Fruit fly (Drosophila melanogaster) whole organism, embryonic: ENCODE data around the gene nenya.

Experiments
- ATbp ChIP-seq: fragments of 200-800 bp; sonication (Bioruptor generic); optimal IDR thresholded peaks from 2 replicates; lab custom pipeline; 2017; ENCODE audit warnings: missing biosample characterization, mild to moderate bottlenecking, missing genetic modification characterization, missing genetic modification reagents
- Awh ChIP-seq: fragments of 200-800 bp; sonication (Bioruptor generic); IDR thresholded peaks from 2 replicates; pipeline ENCODE4, ENCODE4 v1.3.6; 2022; ENCODE audit warnings: missing biosample characterization, missing genetic modification characterization
- Bgb ChIP-seq: fragments of 200-800 bp; sonication (Bioruptor generic); IDR thresholded peaks from 2 replicates; pipeline ENCODE4 v1.3.6; 2022; ENCODE audit warnings: missing biosample characterization, missing genetic modification characterization; ENCODE audit not compliant: partially characterized antibody
- Blimp-1 ChIP-seq: fragments of 200-800 bp; sonication (Bioruptor generic); optimal IDR thresholded peaks from 3 replicates; lab custom pipeline; 2018; ENCODE audit warnings: missing biosample characterization, missing genetic modification characterization, mild to moderate bottlenecking, moderate library complexity, missing genetic modification reagents
- C15 ChIP-seq: fragments of 200-800 bp; sonication (Bioruptor generic); IDR thresholded peaks from 3 replicates; pipeline ENCODE4 v1.3.6; 2022; ENCODE audit warnings: missing biosample characterization, missing genetic modification characterization
- CG11696 ChIP-seq: fragments of 200-800 bp; sonication (Bioruptor generic); IDR thresholded peaks from 2 replicates; pipeline ENCODE4 v1.3.6; 2022; ENCODE audit warnings: missing biosample characterization, missing genetic modification characterization
- CG14860 ChIP-seq: fragments of 200-800 bp; sonication (Bioruptor generic); IDR thresholded peaks from 3 replicates; pipeline ENCODE4 v1.3.6; 2022; ENCODE audit warnings: missing biosample characterization, missing genetic modification characterization; ENCODE audit not compliant: partially characterized antibody
- CG15479 ChIP-seq: fragments of 200-800 bp; sonication (Bioruptor generic); optimal IDR thresholded peaks from 3 replicates; lab custom pipeline; 2019; ENCODE audit warnings: missing biosample characterization, mild to moderate bottlenecking, missing genetic modification characterization, moderate library complexity
- CG15514 ChIP-seq: fragments of 200-800 bp; sonication (Bioruptor generic); optimal IDR thresholded peaks from 3 replicates; lab custom pipeline; 2017; ENCODE audit warnings: missing biosample characterization, missing genetic modification characterization, mild to moderate bottlenecking, moderate library complexity, missing genetic modification reagents
- CG17361 ChIP-seq: fragments of 200-800 bp; sonication (Bioruptor generic); IDR thresholded peaks from 3 replicates; pipeline ENCODE4 v1.3.6; 2022; ENCODE audit warnings: missing biosample characterization, missing genetic modification characterization
- CG18476 ChIP-seq: fragments of 200-800 bp; sonication (Bioruptor generic); optimal IDR thresholded peaks from 2 replicates; lab custom pipeline; 2016; ENCODE audit warnings: missing biosample characterization, mild to moderate bottlenecking, missing genetic modification characterization
- CG2712 ChIP-seq: fragments of 200-800 bp; optimal IDR thresholded peaks from 3 replicates; lab custom pipeline; 2019; ENCODE audit warnings: missing biosample characterization, mild to moderate bottlenecking, missing genetic modification characterization, moderate library complexity
- CG2889 ChIP-seq: fragments of 200-800 bp; sonication (Bioruptor generic); IDR thresholded peaks from 3 replicates; pipeline ENCODE4 v1.3.6; 2022; ENCODE audit warnings: missing biosample characterization, missing genetic modification characterization
- CG30403 ChIP-seq: fragments of 200-800 bp; sonication (Bioruptor generic); optimal IDR thresholded peaks from 3 replicates; lab custom pipeline; 2016; ENCODE audit warnings: missing biosample characterization, missing genetic modification characterization
- CG30431 ChIP-seq: fragments of 200-800 bp; sonication (Bioruptor generic); optimal IDR thresholded peaks from 2 replicates; lab custom pipeline; 2017; ENCODE audit warnings: missing biosample characterization, missing genetic modification characterization
- CG33557 ChIP-seq: fragments of 200-800 bp; sonication (Bioruptor generic); optimal IDR thresholded peaks from 2 replicates; lab custom pipeline; 2019; ENCODE audit warnings: missing biosample characterization, mild to moderate bottlenecking, missing genetic modification characterization, moderate library complexity
- CG4820 ChIP-seq: fragments of 200-800 bp; sonication (Bioruptor generic); optimal IDR thresholded peaks from 3 replicates; lab custom pipeline; 2016; ENCODE audit warnings: missing biosample characterization, missing genetic modification characterization
- CG7271 ChIP-seq: fragments of 200-800 bp; sonication (Bioruptor generic); optimal IDR thresholded peaks from 2 replicates; lab custom pipeline; 2018; ENCODE audit warnings: missing biosample characterization, mild to moderate bottlenecking, missing genetic modification characterization, moderate library complexity
- CG8089 ChIP-seq: fragments of 200-800 bp; sonication (Bioruptor generic); optimal IDR thresholded peaks from 3 replicates; lab custom pipeline; 2016; ENCODE audit warnings: missing biosample characterization, missing genetic modification characterization
- Dbx ChIP-seq: fragments of 200-800 bp; sonication (Bioruptor generic); IDR thresholded peaks from 3 replicates; pipeline ENCODE4 v1.3.6; 2022; ENCODE audit warnings: missing biosample characterization, missing genetic modification characterization
- Ets97D ChIP-seq: fragments of 200-800 bp; sonication (Bioruptor generic); optimal IDR thresholded peaks from 3 replicates; lab custom pipeline; 2016; ENCODE audit warnings: missing biosample characterization, missing genetic modification characterization
- Fer3 ChIP-seq: fragments of 200-800 bp; sonication (Bioruptor generic); optimal IDR thresholded peaks from 2 replicates; lab custom pipeline; 2018; ENCODE audit warnings: missing biosample characterization, mild to moderate bottlenecking, missing genetic modification characterization, moderate library complexity
- HLH54F ChIP-seq: fragments of 200-800 bp; sonication (Bioruptor generic); optimal IDR thresholded peaks from 3 replicates; lab custom pipeline; 2016; ENCODE audit warnings: missing biosample characterization, missing genetic modification characterization
- HmgD ChIP-seq: fragments of 200-800 bp; sonication (Bioruptor generic); optimal IDR thresholded peaks from 3 replicates; lab custom pipeline; 2016; ENCODE audit warnings: missing biosample characterization, missing genetic modification characterization
- Hmr ChIP-seq: fragments of 200-800 bp; sonication (Bioruptor generic); optimal IDR thresholded peaks from 3 replicates; lab custom pipeline; 2017; ENCODE audit warnings: mild to moderate bottlenecking, missing biosample characterization, missing genetic modification reagents, missing genetic modification characterization
- Nf-YA ChIP-seq: fragments of 200-800 bp; sonication (Bioruptor generic); IDR thresholded peaks from 2 replicates; pipeline ENCODE4 v1.3.6; 2022; ENCODE audit warnings: missing biosample characterization, missing genetic modification characterization
- Rfx ChIP-seq: fragments of 200-800 bp; sonication (Bioruptor generic); IDR thresholded peaks from 2 replicates; pipeline ENCODE4 v1.3.6; 2022; ENCODE audit warnings: missing biosample characterization, missing genetic modification characterization
- Rx ChIP-seq: fragments of 200-800 bp; sonication (Bioruptor generic); IDR thresholded peaks from 2 replicates; pipeline ENCODE4 v1.3.6; 2022; ENCODE audit warnings: missing biosample characterization, missing genetic modification characterization
- Sox100B ChIP-seq: fragments of 200-800 bp; sonication (Bioruptor generic); optimal IDR thresholded peaks from 3 replicates; lab custom pipeline; 2018; ENCODE audit warnings: missing biosample characterization, mild to moderate bottlenecking, missing genetic modification characterization
- Stat92E ChIP-seq, 3 experiments: fragments of >200 bp in 2 of 3; fragments of 200-800 bp in 1 of 3; sonication (Bioruptor generic) in 1 of 3; optimal IDR thresholded peaks; 2 replicates each; lab custom pipeline; 2017 to 2019; ENCODE audit warnings: missing biosample characterization in 3 of 3, missing genetic modification characterization in 3 of 3, mild to moderate bottlenecking in 1 of 3, moderate library complexity in 1 of 3
- Xbp1 ChIP-seq: fragments of 200-800 bp; sonication (Bioruptor generic); optimal IDR thresholded peaks from 3 replicates; lab custom pipeline; 2016; ENCODE audit warnings: missing biosample characterization, mild to moderate bottlenecking, missing genetic modification characterization
- ap ChIP-seq: fragments of 200-800 bp; sonication (Bioruptor generic); IDR thresholded peaks from 2 replicates; pipeline ENCODE4 v1.3.6; 2022; ENCODE audit warnings: missing biosample characterization, missing genetic modification characterization
- cad ChIP-seq: fragments of >200 bp; optimal IDR thresholded peaks from 2 replicates; lab custom pipeline; 2017; ENCODE audit warnings: missing biosample characterization, missing genetic modification characterization
- crp ChIP-seq, 2 experiments: fragments of 200-800 bp; sonication (Bioruptor generic); optimal IDR thresholded peaks; 2 replicates in 1 of 2; 3 replicates in 1 of 2; lab custom pipeline; 2017; ENCODE audit warnings: missing biosample characterization in 2 of 2, missing genetic modification characterization in 2 of 2, mild to moderate bottlenecking in 1 of 2, moderate library complexity in 1 of 2
- gem ChIP-seq: fragments of 200-800 bp; sonication (Bioruptor generic); optimal IDR thresholded peaks from 2 replicates; lab custom pipeline; 2019; ENCODE audit warnings: missing biosample characterization, mild to moderate bottlenecking, missing genetic modification characterization, moderate library complexity
- gfzf ChIP-seq: fragments of 200-800 bp; sonication (Bioruptor generic); optimal IDR thresholded peaks from 2 replicates; lab custom pipeline; 2016; ENCODE audit warnings: missing biosample characterization, mild to moderate bottlenecking, missing genetic modification characterization, moderate library complexity
- grn ChIP-seq: fragments of 200-800 bp; sonication (Bioruptor generic); optimal IDR thresholded peaks from 3 replicates; lab custom pipeline; 2017; ENCODE audit warnings: missing biosample characterization, missing genetic modification characterization
- hb ChIP-seq: fragments of 200-800 bp; sonication (Bioruptor generic); IDR thresholded peaks from 3 replicates; pipeline ENCODE4 v1.3.6; 2022; ENCODE audit warnings: missing biosample characterization, missing genetic modification characterization; ENCODE audit not compliant: partially characterized antibody
- hkb ChIP-seq, 2 experiments: fragments of 200-800 bp in 1 of 2; fragments of >200 bp in 1 of 2; sonication (Bioruptor generic) in 1 of 2; IDR thresholded peaks in 1 of 2; optimal IDR thresholded peaks in 1 of 2; 2 replicates each; pipeline versions ENCODE4 v1.3.6 to Lab custom; 2017 to 2022; ENCODE audit warnings: missing biosample characterization in 1 of 2, missing genetic modification characterization in 1 of 2
- insv ChIP-seq, 2 experiments: fragments of 200-800 bp; sonication (Bioruptor generic); optimal IDR thresholded peaks; 3 replicates each; lab custom pipeline; 2016 to 2018; ENCODE audit warnings: missing biosample characterization in 2 of 2, missing genetic modification characterization in 2 of 2
- ken ChIP-seq: fragments of 200-800 bp; sonication (Bioruptor generic); IDR thresholded peaks from 3 replicates; pipeline ENCODE4 v1.3.6; 2022; ENCODE audit warnings: missing biosample characterization, missing genetic modification characterization
- odd ChIP-seq: fragments of 200-800 bp; sonication (Bioruptor generic); optimal IDR thresholded peaks from 2 replicates; lab custom pipeline; 2017; ENCODE audit warnings: missing biosample characterization, mild to moderate bottlenecking, missing genetic modification characterization
- phol ChIP-seq: fragments of 200-800 bp; sonication (Bioruptor generic); optimal IDR thresholded peaks from 3 replicates; lab custom pipeline; 2018; ENCODE audit warnings: missing biosample characterization, mild to moderate bottlenecking, missing genetic modification characterization, moderate library complexity
- salm ChIP-seq: fragments of 200-800 bp; sonication (Bioruptor generic); optimal IDR thresholded peaks from 2 replicates; lab custom pipeline; 2018; ENCODE audit warnings: missing biosample characterization, mild to moderate bottlenecking, missing genetic modification characterization
- sob ChIP-seq: fragments of 200-800 bp; sonication (Bioruptor generic); IDR thresholded peaks from 2 replicates; pipeline ENCODE4 v1.3.6; 2022; ENCODE audit warnings: missing biosample characterization, missing genetic modification characterization
- sr ChIP-seq: fragments of 200-800 bp; sonication (Bioruptor generic); IDR thresholded peaks from 3 replicates; pipeline ENCODE4 v1.3.6; 2022; ENCODE audit warnings: missing biosample characterization, missing genetic modification characterization
- tll ChIP-seq, 2 experiments: fragments of 200-800 bp in 1 of 2; fragments of >200 bp in 1 of 2; sonication (Bioruptor generic) in 1 of 2; optimal IDR thresholded peaks; 2 replicates each; lab custom pipeline; 2017 to 2019; ENCODE audit warnings: missing biosample characterization in 2 of 2, missing genetic modification characterization in 2 of 2, mild to moderate bottlenecking in 1 of 2, moderate library complexity in 1 of 2

The nenya gene

dm6 chr3R:27937752-27938694, 10.0 kb upstream of the nenya start, which contains the start of the genes NSD and BOD1 (continued):
- no peak for TF ChIP-seq salm (tag; lab: Kevin White, UChicago)
- peak; percentile 86 for TF ChIP-seq sob (GFP tag; lab: Robert Waterston, UW)
- TF ChIP-seq Blimp-1 (GFP tag; lab: Kevin White, UChicago): no peak
- TF ChIP-seq CG4820 (GFP tag; lab: Kevin White, UChicago): peak; percentile 46
- no peak for TF ChIP-seq tll (GFP tag; optimal IDR thresholded peaks at IDR 0.05; lab: Kevin White, UChicago)
- TF ChIP-seq CG30403 (GFP tag; lab: Kevin White, UChicago): peak; percentile 61
- no peak for TF ChIP-seq cad (GFP tag; lab: Kevin White, UChicago)
- peak; percentile 89 for TF ChIP-seq CG14860
- TF ChIP-seq Hmr: peak; percentile 56
- no peak for TF ChIP-seq CG33557 (GFP tag; lab: Kevin White, UChicago)
- TF ChIP-seq CG18476 (GFP tag; lab: Kevin White, UChicago): no peak
- peak; percentile 33 for TF ChIP-seq CG30431
- TF ChIP-seq crp (GFP tag; optimal IDR thresholded peaks at IDR 0.05; lab: Kevin White, UChicago): peak in 1 of 2 experiments; percentile 39
- TF ChIP-seq Xbp1: peak; percentile 73
- peak; percentile 63; the same call in 1 of the 2 replicates for TF ChIP-seq Rx (GFP tag; lab: Robert Waterston, UW)
- no peak for TF ChIP-seq CG8089 (GFP tag; lab: Kevin White, UChicago)
- TF ChIP-seq CG15514 (GFP tag; lab: Kevin White, UChicago): peak; percentile 64
- no peak for TF ChIP-seq Nf-YA (GFP tag; lab: Robert Waterston, UW)
- TF ChIP-seq CG2712 (tag; lab: Kevin White, UChicago): peak; percentile 71
- peak; percentile 35 for TF ChIP-seq Ets97D (GFP tag; lab: Kevin White, UChicago)
- TF ChIP-seq odd: no peak
- TF ChIP-seq phol: peak; percentile 63
- 0 out of 3 replicates have a peak, but pooled peaks have one; percentile 48 for TF ChIP-seq CG2889 (GFP tag; lab: Robert Waterston, UW)
- no peak for TF ChIP-seq ap (GFP tag; lab: Robert Waterston, UW)
- no peak for TF ChIP-seq CG15479
- no peak for TF ChIP-seq CG11696
- TF ChIP-seq gfzf (GFP tag; lab: Kevin White, UChicago): peak; percentile 13
- TF ChIP-seq Bgb (GFP tag; lab: Robert Waterston, UW): peak; percentile 98
- peak; percentile 78 for TF ChIP-seq gem (tag; lab: Kevin White, UChicago)
- no peak for TF ChIP-seq Awh (GFP tag; lab: Robert Waterston, UW)
- 0 out of 3 replicates have a peak, but pooled peaks have one; percentile 31 for TF ChIP-seq C15 (GFP tag; lab: Robert Waterston, UW)
- no peak for TF ChIP-seq CG7271 (tag; lab: Kevin White, UChicago)
- peak; percentile 19 for TF ChIP-seq HmgD (GFP tag; lab: Kevin White, UChicago)
- no peak for TF ChIP-seq grn
- peak; percentile 47 for TF ChIP-seq ATbp (GFP tag; lab: Kevin White, UChicago)
- TF ChIP-seq Rfx: peak; percentile 90
- no peak for TF ChIP-seq Stat92E (GFP tag; optimal IDR thresholded peaks at IDR 0.05; lab: Kevin White, UChicago)
- TF ChIP-seq CG17361 (GFP tag; lab: Robert Waterston, UW): peak; percentile 87; the same call in 2 of the 3 replicates
- TF ChIP-seq Fer3 (tag; lab: Kevin White, UChicago): peak; percentile 39
- TF ChIP-seq hkb (optimal IDR thresholded peaks at IDR 0.05; lab: Kevin White, UChicago): no peak
- no peak for TF ChIP-seq hkb (GFP tag; IDR thresholded peaks at IDR 0.05; lab: Robert Waterston, UW)
- no peak for TF ChIP-seq Sox100B (GFP tag; lab: Kevin White, UChicago)
- no peak; the same call in 2 of the 3 replicates for TF ChIP-seq sr (GFP tag; lab: Robert Waterston, UW)
- peak; percentile 79 for TF ChIP-seq Dbx (GFP tag; lab: Robert Waterston, UW)
- TF ChIP-seq insv (GFP tag; optimal IDR thresholded peaks at IDR 0.05; lab: Kevin White, UChicago): no peak
- peak; percentile 96 for TF ChIP-seq hb (GFP tag; lab: Robert Waterston, UW)
- TF ChIP-seq HLH54F: peak; percentile 12
- peak; percentile 82 for TF ChIP-seq ken (GFP tag; lab: Robert Waterston, UW)
